Fruit fly (Drosophila melanogaster) whole organism, embryonic: Measurements from ENCODE around the gene side-IV.

ENCODE experiments used
- Asciz ChIP-seq: fragments of 200-800 bp; sonication (Bioruptor generic); optimal IDR thresholded peaks from 2 replicates; lab custom pipeline; 2017; ENCODE audit warnings: missing biosample characterization, mild to moderate bottlenecking, missing genetic modification characterization, missing genetic modification reagents
- BtbVII ChIP-seq: fragments of 200-800 bp; sonication (Bioruptor generic); optimal IDR thresholded peaks from 3 replicates; lab custom pipeline; 2017; ENCODE audit warnings: missing biosample characterization, mild to moderate bottlenecking, missing genetic modification characterization
- Bteb2 ChIP-seq: fragments of 200-800 bp; sonication (Bioruptor generic); optimal IDR thresholded peaks from 2 replicates; lab custom pipeline; 2016; ENCODE audit warnings: missing biosample characterization, missing genetic modification characterization
- CG10147 ChIP-seq: fragments of 200-800 bp; sonication (Bioruptor generic); optimal IDR thresholded peaks from 2 replicates; lab custom pipeline; 2019; ENCODE audit warnings: missing biosample characterization, mild to moderate bottlenecking, missing genetic modification characterization, moderate library complexity
- CG10462 ChIP-seq: fragments of 200-800 bp; sonication (Bioruptor generic); optimal IDR thresholded peaks from 2 replicates; lab custom pipeline; 2016; ENCODE audit warnings: missing biosample characterization, missing genetic modification characterization
- CG10654 ChIP-seq: fragments of 200-800 bp; sonication (Bioruptor generic); optimal IDR thresholded peaks from 2 replicates; lab custom pipeline; 2016; ENCODE audit warnings: missing biosample characterization, missing genetic modification characterization
- CG11093 ChIP-seq: fragments of 200-800 bp; sonication (Bioruptor generic); IDR thresholded peaks from 3 replicates; pipeline ENCODE4 v1.3.6; 2022; ENCODE audit warnings: missing biosample characterization, missing genetic modification characterization
- CG11723 ChIP-seq: fragments of 200-800 bp; sonication (Bioruptor generic); optimal IDR thresholded peaks from 2 replicates; lab custom pipeline; 2017; ENCODE audit warnings: missing biosample characterization, mild to moderate bottlenecking, missing genetic modification characterization
- CG12769 ChIP-seq: fragments of 200-800 bp; sonication (Bioruptor generic); optimal IDR thresholded peaks from 2 replicates; lab custom pipeline; 2019; ENCODE audit warnings: missing biosample characterization, mild to moderate bottlenecking, missing genetic modification characterization, moderate library complexity
- CG13775 ChIP-seq: fragments of 200-800 bp; sonication (Bioruptor generic); optimal IDR thresholded peaks from 3 replicates; lab custom pipeline; 2017; ENCODE audit warnings: missing biosample characterization, mild to moderate bottlenecking, missing genetic modification characterization
- CG16813 ChIP-seq: fragments of 200-800 bp; sonication (Bioruptor generic); IDR thresholded peaks from 3 replicates; pipeline ENCODE4 v1.3.6; 2022; ENCODE audit warnings: missing biosample characterization, missing genetic modification characterization; ENCODE audit not compliant: partially characterized antibody
- CG17328 ChIP-seq: fragments of 200-800 bp; sonication (Bioruptor generic); IDR thresholded peaks from 2 replicates; pipeline ENCODE4 v1.3.6; 2022; ENCODE audit warnings: missing biosample characterization, missing genetic modification characterization
- CG17912 ChIP-seq: fragments of 200-800 bp; sonication (Bioruptor generic); optimal IDR thresholded peaks from 2 replicates; lab custom pipeline; 2018; ENCODE audit warnings: missing biosample characterization, mild to moderate bottlenecking, missing genetic modification characterization
- CG18262 ChIP-seq: fragments of 200-800 bp; optimal IDR thresholded peaks from 3 replicates; lab custom pipeline; 2019; ENCODE audit warnings: missing biosample characterization, mild to moderate bottlenecking, missing genetic modification characterization, moderate library complexity
- CG4854 ChIP-seq: fragments of 200-800 bp; sonication (Bioruptor generic); optimal IDR thresholded peaks from 2 replicates; lab custom pipeline; 2016; ENCODE audit warnings: missing biosample characterization, missing genetic modification characterization, inconsistent platforms
- CG6254 ChIP-seq: fragments of 200-800 bp; sonication (Bioruptor generic); optimal IDR thresholded peaks from 3 replicates; lab custom pipeline; 2017; ENCODE audit warnings: mild to moderate bottlenecking, missing biosample characterization, missing genetic modification reagents, missing genetic modification characterization
- CG7928 ChIP-seq: fragments of 200-800 bp; sonication (Bioruptor generic); optimal IDR thresholded peaks from 2 replicates; lab custom pipeline; 2017; ENCODE audit warnings: missing biosample characterization, mild to moderate bottlenecking, missing genetic modification characterization
- CG8765 ChIP-seq: fragments of 200-800 bp; sonication (Bioruptor generic); IDR thresholded peaks from 2 replicates; pipeline ENCODE4 v1.3.6; 2022; ENCODE audit warnings: missing biosample characterization, missing genetic modification characterization
- CkIIα-i1 ChIP-seq: fragments of 200-800 bp; sonication (Bioruptor generic); IDR thresholded peaks from 2 replicates; pipeline ENCODE4 v1.3.6; 2022; ENCODE audit warnings: missing biosample characterization, missing genetic modification characterization
- Doc2 ChIP-seq: fragments of 200-800 bp; sonication (Bioruptor generic); IDR thresholded peaks from 2 replicates; pipeline ENCODE4 v1.3.6; 2022; ENCODE audit warnings: missing biosample characterization, missing genetic modification characterization
- Gug ChIP-seq: fragments of 200-800 bp; sonication (Bioruptor generic); IDR thresholded peaks from 4 replicates; pipeline ENCODE4 v1.3.6; 2022; ENCODE audit warnings: missing biosample characterization, missing genetic modification characterization
- HLH4C ChIP-seq: fragments of 200-800 bp; sonication (Bioruptor generic); IDR thresholded peaks from 3 replicates; pipeline ENCODE4 v1.3.6; 2022; ENCODE audit warnings: missing biosample characterization, missing genetic modification characterization; ENCODE audit not compliant: partially characterized antibody
- HLH54F ChIP-seq: fragments of 200-800 bp; sonication (Bioruptor generic); optimal IDR thresholded peaks from 3 replicates; lab custom pipeline; 2016; ENCODE audit warnings: missing biosample characterization, missing genetic modification characterization
- Hand ChIP-seq: fragments of 200-800 bp; sonication (Bioruptor generic); optimal IDR thresholded peaks from 2 replicates; lab custom pipeline; 2017; ENCODE audit warnings: mild to moderate bottlenecking, missing biosample characterization, missing genetic modification reagents, missing genetic modification characterization
- Hsf ChIP-seq: fragments of 200-800 bp; sonication (Bioruptor generic); optimal IDR thresholded peaks from 3 replicates; lab custom pipeline; 2016; ENCODE audit warnings: missing biosample characterization, missing genetic modification characterization
- Jarid2 ChIP-seq: fragments of 200-800 bp; sonication (Bioruptor generic); optimal IDR thresholded peaks from 3 replicates; lab custom pipeline; 2017; ENCODE audit warnings: mild to moderate bottlenecking, missing biosample characterization, missing genetic modification reagents, missing genetic modification characterization
- Nf-YA ChIP-seq: fragments of 200-800 bp; sonication (Bioruptor generic); IDR thresholded peaks from 2 replicates; pipeline ENCODE4 v1.3.6; 2022; ENCODE audit warnings: missing biosample characterization, missing genetic modification characterization
- Optix ChIP-seq: fragments of 200-800 bp; sonication (Bioruptor generic); IDR thresholded peaks from 3 replicates; pipeline ENCODE4 v1.3.6; 2022; ENCODE audit warnings: missing biosample characterization, missing genetic modification characterization
- Stat92E ChIP-seq, 3 experiments: fragments of >200 bp in 2 of 3; fragments of 200-800 bp in 1 of 3; sonication (Bioruptor generic) in 1 of 3; optimal IDR thresholded peaks; 2 replicates each; lab custom pipeline; 2017 to 2019; ENCODE audit warnings: missing biosample characterization in 3 of 3, missing genetic modification characterization in 3 of 3, mild to moderate bottlenecking in 1 of 3, moderate library complexity in 1 of 3
- Trl ChIP-seq, 3 experiments: fragments of >200 bp in 2 of 3; fragments of 200-800 bp in 1 of 3; sonication (Bioruptor generic) in 1 of 3; optimal IDR thresholded peaks; 2 replicates in 1 of 3; 3 replicates in 2 of 3; lab custom pipeline; 2016 to 2017; ENCODE audit warnings: missing biosample characterization in 1 of 3, missing genetic modification characterization in 1 of 3
- al ChIP-seq: fragments of 200-800 bp; sonication (Bioruptor generic); IDR thresholded peaks from 2 replicates; pipeline ENCODE4 v1.3.6; 2022; ENCODE audit warnings: missing biosample characterization, missing genetic modification characterization
- ap ChIP-seq: fragments of 200-800 bp; sonication (Bioruptor generic); IDR thresholded peaks from 2 replicates; pipeline ENCODE4 v1.3.6; 2022; ENCODE audit warnings: missing biosample characterization, missing genetic modification characterization
- gcm2 ChIP-seq: fragments of 200-800 bp; sonication (Bioruptor generic); optimal IDR thresholded peaks from 2 replicates; lab custom pipeline; 2016; ENCODE audit warnings: missing biosample characterization, missing genetic modification characterization
- gsb-n ChIP-seq: fragments of 200-800 bp; sonication (Bioruptor generic); optimal IDR thresholded peaks from 3 replicates; lab custom pipeline; 2018; ENCODE audit warnings: missing biosample characterization, mild to moderate bottlenecking, missing genetic modification characterization
- hbn ChIP-seq: fragments of 200-800 bp; sonication (Bioruptor generic); IDR thresholded peaks from 2 replicates; pipeline ENCODE4 v1.3.6; 2022; ENCODE audit warnings: missing biosample characterization, missing genetic modification characterization; ENCODE audit not compliant: partially characterized antibody
- her ChIP-seq: fragments of 200-800 bp; sonication (Bioruptor generic); optimal IDR thresholded peaks from 2 replicates; lab custom pipeline; 2016; ENCODE audit warnings: missing biosample characterization, missing genetic modification characterization
- ind ChIP-seq: fragments of 200-800 bp; sonication (Bioruptor generic); optimal IDR thresholded peaks from 3 replicates; lab custom pipeline; 2016; ENCODE audit warnings: missing biosample characterization, missing genetic modification characterization
- inv ChIP-seq: fragments of 200-800 bp; sonication (Bioruptor generic); IDR thresholded peaks from 2 replicates; pipeline ENCODE4 v1.3.6; 2022; ENCODE audit warnings: missing biosample characterization, missing genetic modification characterization; ENCODE audit not compliant: partially characterized antibody
- lmd ChIP-seq: fragments of 200-800 bp; sonication (Bioruptor generic); IDR thresholded peaks from 2 replicates; pipeline ENCODE4 v1.3.6; 2022; ENCODE audit warnings: missing biosample characterization, missing genetic modification characterization
- nerfin-1 ChIP-seq: fragments of 200-800 bp; sonication (Bioruptor generic); optimal IDR thresholded peaks from 3 replicates; lab custom pipeline; 2019; ENCODE audit warnings: missing biosample characterization, mild to moderate bottlenecking, missing genetic modification characterization, moderate library complexity
- org-1 ChIP-seq: fragments of 200-800 bp; sonication (Bioruptor generic); optimal IDR thresholded peaks from 2 replicates; lab custom pipeline; 2017; ENCODE audit warnings: missing biosample characterization, missing genetic modification characterization
- pzg ChIP-seq: fragments of 200-800 bp; sonication (Bioruptor generic); optimal IDR thresholded peaks from 3 replicates; lab custom pipeline; 2018; ENCODE audit warnings: missing biosample characterization, mild to moderate bottlenecking, missing genetic modification characterization, moderate library complexity
- ranshi ChIP-seq: fragments of 200-800 bp; sonication (Bioruptor generic); IDR thresholded peaks from 2 replicates; pipeline ENCODE4 v1.3.6; 2022; ENCODE audit warnings: missing biosample characterization, missing genetic modification characterization
- repo ChIP-seq: fragments of 200-800 bp; sonication (Bioruptor generic); optimal IDR thresholded peaks from 2 replicates; lab custom pipeline; 2016; ENCODE audit warnings: missing biosample characterization, missing genetic modification characterization
- sens ChIP-seq: fragments of 200-800 bp; sonication (Bioruptor generic); peaks from one replicate; lab custom pipeline; 2016; ENCODE audit warnings: missing biosample characterization, missing genetic modification characterization
- seq ChIP-seq: fragments of 200-800 bp; sonication (Bioruptor generic); IDR thresholded peaks from 2 replicates; pipeline ENCODE4 v1.3.6; 2022; ENCODE audit warnings: missing biosample characterization, missing genetic modification characterization
- shn ChIP-seq: fragments of 200-800 bp; sonication (Bioruptor generic); optimal IDR thresholded peaks from 3 replicates; lab custom pipeline; 2016; ENCODE audit warnings: missing biosample characterization, missing genetic modification characterization
- sqz ChIP-seq: fragments of 200-800 bp; sonication (Bioruptor generic); optimal IDR thresholded peaks from 3 replicates; lab custom pipeline; 2018; ENCODE audit warnings: missing biosample characterization, mild to moderate bottlenecking, missing genetic modification characterization
- tup ChIP-seq: fragments of 200-800 bp; sonication (Bioruptor generic); optimal IDR thresholded peaks from 2 replicates; lab custom pipeline; 2016; ENCODE audit warnings: missing biosample characterization, mild to moderate bottlenecking, missing genetic modification characterization, moderate library complexity
- unc-4 ChIP-seq: fragments of 200-800 bp; sonication (Bioruptor generic); IDR thresholded peaks from 2 replicates; pipeline ENCODE4 v1.3.6; 2022; ENCODE audit warnings: missing biosample characterization, missing genetic modification characterization; ENCODE audit not compliant: partially characterized antibody
- zfh2 ChIP-seq: fragments of 200-800 bp; sonication (Bioruptor generic); optimal IDR thresholded peaks from 2 replicates; lab custom pipeline; 2016; ENCODE audit warnings: missing biosample characterization, missing genetic modification characterization

side-IV gene

dm6 chr3R:13448354-13448753 lies 2.0 kb upstream of the side-IV start (continued):
- no peak for TF ChIP-seq pzg (GFP tag; lab: Kevin White, UChicago)
- TF ChIP-seq ranshi (GFP tag; lab: Robert Waterston, UW), result no peak
- peak; percentile 48 for TF ChIP-seq CG6254 (GFP tag; lab: Kevin White, UChicago)
- no peak for TF ChIP-seq org-1 (GFP tag; lab: Kevin White, UChicago)
- TF ChIP-seq hbn (GFP tag; lab: Robert Waterston, UW), result no peak
- TF ChIP-seq her, result no peak
- no peak for TF ChIP-seq HLH54F (GFP tag; lab: Kevin White, UChicago)
- TF ChIP-seq inv, result no peak
- TF ChIP-seq CG11723, result peak; percentile 16
- peak; percentile 37; the same call in 1 of the 2 replicates for TF ChIP-seq CG17328 (GFP tag; lab: Robert Waterston, UW)
- no peak for TF ChIP-seq Jarid2 (GFP tag; lab: Kevin White, UChicago)
- no peak; the same call in 3 of the 4 replicates for TF ChIP-seq Gug
- no peak for TF ChIP-seq gcm2 (GFP tag; lab: Kevin White, UChicago)
- no peak for TF ChIP-seq Bteb2 (GFP tag; lab: Kevin White, UChicago)
- no peak for TF ChIP-seq zfh2 (GFP tag; lab: Kevin White, UChicago)
- no peak for TF ChIP-seq CG13775 (GFP tag; lab: Kevin White, UChicago)
- no peak for TF ChIP-seq Trl (optimal IDR thresholded peaks at IDR 0.05; lab: Kevin White, UChicago)
- TF ChIP-seq Trl (GFP tag; optimal IDR thresholded peaks at IDR 0.05; lab: Kevin White, UChicago), result no peak
- no peak for TF ChIP-seq BtbVII
- TF ChIP-seq CG18262, result peak; percentile 80
- no peak for TF ChIP-seq al (GFP tag; lab: Robert Waterston, UW)
- TF ChIP-seq CG17912 (GFP tag; lab: Kevin White, UChicago), result no peak
- no peak for TF ChIP-seq CkIIα-i1 (GFP tag; lab: Robert Waterston, UW)
- no peak for TF ChIP-seq CG8765 (GFP tag; lab: Robert Waterston, UW)
- TF ChIP-seq seq, result no peak
- TF ChIP-seq lmd (GFP tag; lab: Robert Waterston, UW), result no peak; the same call in 1 of the 2 replicates
- TF ChIP-seq CG10654 (GFP tag; lab: Kevin White, UChicago), result no peak
- TF ChIP-seq sqz (GFP tag; lab: Kevin White, UChicago), result no peak
- no peak for TF ChIP-seq Nf-YA (GFP tag; lab: Robert Waterston, UW)
- no peak for TF ChIP-seq CG10147 (GFP tag; lab: Kevin White, UChicago)
- no peak for TF ChIP-seq CG4854 (GFP tag; lab: Kevin White, UChicago)
- no peak for TF ChIP-seq Stat92E (GFP tag; optimal IDR thresholded peaks at IDR 0.05; lab: Kevin White, UChicago)
- no peak for TF ChIP-seq Doc2
- TF ChIP-seq shn (GFP tag; lab: Kevin White, UChicago), result no peak
- TF ChIP-seq CG16813 (GFP tag; lab: Robert Waterston, UW), result no peak
- TF ChIP-seq Optix, result no peak
- peak; percentile 15 for TF ChIP-seq nerfin-1 (tag; lab: Kevin White, UChicago)
- peak; percentile 38 for TF ChIP-seq Asciz (GFP tag; lab: Kevin White, UChicago)
- TF ChIP-seq CG12769 (tag; lab: Kevin White, UChicago), result no peak
- TF ChIP-seq unc-4 (GFP tag; lab: Robert Waterston, UW), result no peak
- peak; percentile 53 for TF ChIP-seq gsb-n (tag; lab: Kevin White, UChicago)
- no peak for TF ChIP-seq CG7928 (GFP tag; lab: Kevin White, UChicago)
- TF ChIP-seq Hand (GFP tag; lab: Kevin White, UChicago), result no peak
- TF ChIP-seq HLH4C (GFP tag; lab: Robert Waterston, UW), result no peak
- TF ChIP-seq ap, result no peak
- TF ChIP-seq Hsf (GFP tag; lab: Kevin White, UChicago), result peak; percentile 6
- TF ChIP-seq tup (GFP tag; lab: Kevin White, UChicago), result no peak
- TF ChIP-seq ind (GFP tag; lab: Kevin White, UChicago), result no peak
- TF ChIP-seq CG11093 (GFP tag; lab: Robert Waterston, UW), result no peak
- peak; percentile 90 for TF ChIP-seq sens (GFP tag; lab: Kevin White, UChicago)
- no peak for TF ChIP-seq CG10462 (GFP tag; lab: Kevin White, UChicago)
- no peak for TF ChIP-seq repo (GFP tag; lab: Kevin White, UChicago)
